Worm (Caenorhabditis elegans) whole organism, L3 larva: ENCODE measurements around the gene T16G12.10.

Source experiments
- pqm-1 ChIP-seq: fragments of 150-350 bp; optimal IDR thresholded peaks from 2 replicates; lab custom pipeline; 2017; ENCODE audit warnings: missing biosample characterization, missing genetic modification characterization, inconsistent platforms
- snpc-4 ChIP-seq: fragments of 150-350 bp; optimal IDR thresholded peaks from 2 replicates; lab custom pipeline; 2014; ENCODE audit warnings: missing biosample characterization, missing genetic modification characterization

- no peak for TF ChIP-seq snpc-4 (tag; lab: Kevin White, UChicago)
- no peak for TF ChIP-seq pqm-1 (tag; lab: Kevin White, UChicago)
Observed at ce11 chrIII:10033213-10033612, 22.7 kb downstream of the T16G12.10 start, which contains the start of gene M04D8.5.
